Fruit fly (Drosophila melanogaster): ENCODE results near the gene Drsl6.
A peak's percentile ranks its signal among the peaks of the same experiment; 100 is the strongest.

The Drsl6 gene

dm6 chr3L:3306515-3306914 lies 29.7 kb downstream of the Drsl6 start (continued):
- no peak for TF ChIP-seq sens (GFP tag)
- TF ChIP-seq Rfx (GFP tag; IDR thresholded peaks at IDR 0.05): no peak
- TF ChIP-seq CG7963 (GFP tag; IDR thresholded peaks at IDR 0.05; ENCODE audit: partially characterized antibody): no peak
- no peak for TF ChIP-seq Poxn (GFP tag; IDR thresholded peaks at IDR 0.05)
- no peak for TF ChIP-seq CG31388 (GFP tag; optimal IDR thresholded peaks at IDR 0.05)
- no peak for TF ChIP-seq CG15073 (GFP tag; optimal IDR thresholded peaks at IDR 0.05)
- no peak for TF ChIP-seq unc-4 (GFP tag; IDR thresholded peaks at IDR 0.05; ENCODE audit: partially characterized antibody)
- TF ChIP-seq pum (GFP tag; optimal IDR thresholded peaks at IDR 0.05): no peak
- TF ChIP-seq gt (GFP tag; IDR thresholded peaks at IDR 0.05): no peak
- TF ChIP-seq mirr (GFP tag; optimal IDR thresholded peaks at IDR 0.05): peak; percentile 62
- TF ChIP-seq CG17361 (GFP tag; IDR thresholded peaks at IDR 0.05): no peak
- peak; percentile 7 for TF ChIP-seq Asciz (GFP tag; optimal IDR thresholded peaks at IDR 0.05)
- TF ChIP-seq CG8944 (GFP tag; optimal IDR thresholded peaks at IDR 0.05): no peak
- TF ChIP-seq CG16813 (GFP tag; IDR thresholded peaks at IDR 0.05; ENCODE audit: partially characterized antibody): no peak
- peak; percentile 1 for TF ChIP-seq CG6813 (GFP tag; optimal IDR thresholded peaks at IDR 0.05)
- no peak for TF ChIP-seq fu2 (GFP tag; optimal IDR thresholded peaks at IDR 0.05)
- no peak for TF ChIP-seq Atf6 (GFP tag; IDR thresholded peaks at IDR 0.05)
- no peak for TF ChIP-seq CG3995 (GFP tag; optimal IDR thresholded peaks at IDR 0.05)
- TF ChIP-seq CG3163 (GFP tag; optimal IDR thresholded peaks at IDR 0.05): no peak
- no peak for TF ChIP-seq Abd-B (GFP tag; optimal IDR thresholded peaks at IDR 0.05)
- TF ChIP-seq Ssrp (tag; optimal IDR thresholded peaks at IDR 0.05): no peak
- TF ChIP-seq CG2678 (tag; optimal IDR thresholded peaks at IDR 0.05): peak; percentile 8
- no peak for TF ChIP-seq CG16863 (GFP tag; optimal IDR thresholded peaks at IDR 0.05)
- TF ChIP-seq gcm2 (GFP tag; optimal IDR thresholded peaks at IDR 0.05): no peak
- no peak for TF ChIP-seq Spps (tag; optimal IDR thresholded peaks at IDR 0.05)
- TF ChIP-seq CG10979 (tag; optimal IDR thresholded peaks at IDR 0.05): no peak
- TF ChIP-seq Med (GFP tag): no peak
- no peak for TF ChIP-seq Xrp1 (GFP tag; IDR thresholded peaks at IDR 0.05)
- TF ChIP-seq hbn (GFP tag; IDR thresholded peaks at IDR 0.05; ENCODE audit: partially characterized antibody): no peak
- TF ChIP-seq ssp (GFP tag; IDR thresholded peaks at IDR 0.05): no peak
- TF ChIP-seq ERR (GFP tag; optimal IDR thresholded peaks at IDR 0.05): no peak
- TF ChIP-seq CG13894 (tag; optimal IDR thresholded peaks at IDR 0.05): no peak
- no peak for TF ChIP-seq salm (tag; optimal IDR thresholded peaks at IDR 0.05)
- no peak for TF ChIP-seq trem (tag; optimal IDR thresholded peaks at IDR 0.05)
- TF ChIP-seq CG18599 (GFP tag; optimal IDR thresholded peaks at IDR 0.05): peak; percentile 43
- TF ChIP-seq vnd (GFP tag; IDR thresholded peaks at IDR 0.05; ENCODE audit: partially characterized antibody): 0 out of 3 replicates have a peak, but pooled peaks have one; percentile 40
- no peak for TF ChIP-seq grau (tag; optimal IDR thresholded peaks at IDR 0.05)
- 0 out of 2 replicates have a peak, but pooled peaks have one; percentile 18 for TF ChIP-seq chm (GFP tag; IDR thresholded peaks at IDR 0.05)
- TF ChIP-seq kah (GFP tag; optimal IDR thresholded peaks at IDR 0.05): no peak
- TF ChIP-seq sna (GFP tag; IDR thresholded peaks at IDR 0.05; ENCODE audit: partially characterized antibody): no peak
- peak; percentile 100 for TF ChIP-seq exex (tag; optimal IDR thresholded peaks at IDR 0.05)
- no peak for TF ChIP-seq p53 (GFP tag; optimal IDR thresholded peaks at IDR 0.05)
- TF ChIP-seq CG2199 (GFP tag; IDR thresholded peaks at IDR 0.05): no peak
- TF ChIP-seq sc (optimal IDR thresholded peaks at IDR 0.05): no peak
- TF ChIP-seq sc (GFP tag; optimal IDR thresholded peaks at IDR 0.05): no peak
- no peak for TF ChIP-seq Hr51 (GFP tag; optimal IDR thresholded peaks at IDR 0.05)
- TF ChIP-seq Ets97D (GFP tag; optimal IDR thresholded peaks at IDR 0.05): no peak
- no peak for TF ChIP-seq insv (GFP tag; optimal IDR thresholded peaks at IDR 0.05)
- no peak for TF ChIP-seq Hmr (GFP tag; optimal IDR thresholded peaks at IDR 0.05)

Measured in whole organism, embryonic.